Worm (Caenorhabditis elegans) whole organism, L2 larva: ENCODE data around the gene adm-2.

Experiments used
- C34F6.9 ChIP-seq: fragments of 150-350 bp; optimal IDR thresholded peaks from 2 replicates; lab custom pipeline; 2014; ENCODE audit warnings: missing biosample characterization, missing genetic modification characterization
- ZK546.5 ChIP-seq: sonication (generic microtip); optimal IDR thresholded peaks from 2 replicates; lab custom pipeline; 2017; ENCODE audit warnings: missing biosample characterization, missing genetic modification characterization
- aly-2 ChIP-seq: fragments of 150-350 bp; optimal IDR thresholded peaks from 2 replicates; lab custom pipeline; 2014; ENCODE audit warnings: missing biosample characterization, missing genetic modification characterization
- egl-27 ChIP-seq: sonication (generic microtip); optimal IDR thresholded peaks from 3 replicates; lab custom pipeline; 2017; ENCODE audit warnings: missing biosample characterization, missing genetic modification reagents, missing genetic modification characterization
- elt-3 ChIP-seq: sonication (generic microtip); optimal IDR thresholded peaks from 2 replicates; lab custom pipeline; 2017; ENCODE audit warnings: missing biosample characterization, missing genetic modification characterization
- fos-1 ChIP-seq: fragments of 150-350 bp; optimal IDR thresholded peaks from 2 replicates; lab custom pipeline; 2014; ENCODE audit warnings: missing biosample characterization, missing genetic modification characterization
- lin-13 ChIP-seq: fragments of 150-350 bp; optimal IDR thresholded peaks from 2 replicates; lab custom pipeline; 2014; ENCODE audit warnings: missing biosample characterization, missing genetic modification reagents, missing genetic modification characterization
- mbf-1 ChIP-seq: sonication (generic microtip); optimal IDR thresholded peaks from 2 replicates; lab custom pipeline; 2017; ENCODE audit warnings: missing biosample characterization, missing genetic modification characterization
- nhr-11 ChIP-seq: fragments of 150-350 bp; optimal IDR thresholded peaks from 2 replicates; lab custom pipeline; 2014; ENCODE audit warnings: missing biosample characterization, missing genetic modification characterization
- unc-39 ChIP-seq: fragments of 150-350 bp; optimal IDR thresholded peaks from 2 replicates; lab custom pipeline; 2014; ENCODE audit warnings: missing biosample characterization, missing genetic modification characterization
- unc-55 ChIP-seq: fragments of 150-350 bp; sonication (generic microtip); optimal IDR thresholded peaks from 3 replicates; lab custom pipeline; 2014; ENCODE audit warnings: missing biosample characterization, missing genetic modification reagents, missing genetic modification characterization
- zag-1 ChIP-seq: fragments of 150-350 bp; optimal IDR thresholded peaks from 2 replicates; lab custom pipeline; 2014; ENCODE audit warnings: missing biosample characterization, missing genetic modification characterization

DNA sequence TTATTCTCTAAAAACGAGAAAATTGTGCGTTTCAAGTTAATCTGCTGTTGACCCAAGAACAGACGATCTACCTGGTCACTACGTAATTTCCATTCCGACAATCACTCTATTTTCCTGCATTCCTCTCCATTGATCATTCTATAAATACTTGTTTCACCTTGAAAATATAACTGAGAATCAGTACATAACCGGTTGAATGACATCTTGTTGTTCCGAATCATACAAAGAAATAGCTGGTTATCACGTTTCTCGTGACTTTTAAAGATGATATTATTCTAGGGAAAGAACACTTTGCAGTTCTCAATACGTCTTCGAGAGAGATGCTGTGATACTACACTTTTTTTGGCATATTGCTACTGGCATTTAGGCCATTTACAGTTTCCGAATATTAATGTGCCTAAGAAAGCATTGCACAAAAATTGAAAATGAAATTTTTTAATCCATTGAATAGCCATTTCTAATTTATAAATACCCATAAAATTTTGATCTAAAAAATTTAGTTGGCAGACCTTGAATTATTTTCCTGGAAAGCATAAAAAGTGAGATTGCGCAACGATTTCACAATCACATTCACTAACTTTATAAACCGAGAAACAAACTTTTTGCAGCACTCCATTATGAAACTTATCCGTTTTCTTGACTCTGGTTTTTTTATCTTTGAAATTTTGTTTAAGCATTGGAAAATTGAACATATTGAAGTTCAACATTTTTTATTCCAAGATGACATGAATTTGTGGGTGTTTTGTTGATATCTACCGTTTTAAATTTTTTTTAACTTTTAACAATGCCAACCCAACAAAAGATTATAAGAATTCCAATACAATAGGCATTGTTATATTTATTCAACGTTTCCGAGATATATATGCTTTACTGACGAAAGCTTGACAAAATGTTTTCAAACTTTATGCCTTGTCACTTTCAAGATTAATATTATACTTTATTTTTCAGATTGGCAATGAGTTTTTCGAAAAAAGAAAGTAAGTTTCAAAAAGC is 23.8 kb upstream of the adm-2 start, which contains the start of gene C04A11.5:
- no peak for TF ChIP-seq lin-13 (GFP tag; lab: Kevin White, UChicago)
- TF ChIP-seq ZK546.5, result no peak
- TF ChIP-seq egl-27 (tag; lab: Kevin White, UChicago), result no peak
- no peak for TF ChIP-seq C34F6.9 (tag; lab: Kevin White, UChicago)
- no peak for TF ChIP-seq unc-39 (tag; lab: Kevin White, UChicago)
- no peak for TF ChIP-seq elt-3 (tag; lab: Kevin White, UChicago)
- no peak for TF ChIP-seq zag-1 (tag; lab: Kevin White, UChicago)
- no peak for TF ChIP-seq fos-1 (tag; lab: Kevin White, UChicago)
- no peak for TF ChIP-seq nhr-11 (tag; lab: Kevin White, UChicago)
- TF ChIP-seq aly-2 (tag; lab: Kevin White, UChicago), result no peak
- TF ChIP-seq unc-55 (GFP tag; lab: Kevin White, UChicago), result no peak
- TF ChIP-seq mbf-1 (tag; lab: Kevin White, UChicago), result no peak
